Fruit fly (Drosophila melanogaster): ENCODE measurements around the gene CG34133.

Gene CG34133

dm6 chr3R:29857228-29857627 is 11.9 kb upstream of the CG34133 start, which contains the start of gene dgt1 (continued):
- no peak for TF ChIP-seq Atf6 (GFP tag; IDR thresholded peaks at IDR 0.05)
- no peak for TF ChIP-seq hth (optimal IDR thresholded peaks at IDR 0.05)
- no peak for TF ChIP-seq pan (optimal IDR thresholded peaks at IDR 0.05)
- TF ChIP-seq pan (GFP tag; optimal IDR thresholded peaks at IDR 0.05 in 1 of 2, IDR thresholded peaks at IDR 0.05 in 1 of 2): no peak
- no peak for TF ChIP-seq CG5953 (GFP tag; IDR thresholded peaks at IDR 0.05)
- peak; percentile 42 for TF ChIP-seq dm (GFP tag; optimal IDR thresholded peaks at IDR 0.05)
- TF ChIP-seq CG34376 (GFP tag; optimal IDR thresholded peaks at IDR 0.05): peak; percentile 15
- no peak for TF ChIP-seq Oaz (GFP tag; IDR thresholded peaks at IDR 0.05)
- TF ChIP-seq CG17802 (tag; optimal IDR thresholded peaks at IDR 0.05): no peak
- no peak for TF ChIP-seq CG12071 (GFP tag; optimal IDR thresholded peaks at IDR 0.05)
- no peak for TF ChIP-seq mirr (GFP tag; optimal IDR thresholded peaks at IDR 0.05)
- peak; percentile 52; the same call in 1 of the 3 replicates for TF ChIP-seq ci (GFP tag; IDR thresholded peaks at IDR 0.05)

dm6 chr3R:29858806-29859205 is 10.4 kb upstream of the CG34133 start, which contains the start of gene CG7824:
CG7824 (minus strand) TSS chr3R:29858936.
- no peak for TF ChIP-seq CG8924 (tag; optimal IDR thresholded peaks at IDR 0.05)
- peak; percentile 63 for TF ChIP-seq CTCF (GFP tag; optimal IDR thresholded peaks at IDR 0.05)
- no peak for TF ChIP-seq ERR (GFP tag; optimal IDR thresholded peaks at IDR 0.05)
- TF ChIP-seq trem (tag; optimal IDR thresholded peaks at IDR 0.05): peak; percentile 46
- no peak for TF ChIP-seq ash1 (GFP tag; optimal IDR thresholded peaks at IDR 0.05)
- TF ChIP-seq CG15479 (GFP tag; optimal IDR thresholded peaks at IDR 0.05): no peak
- TF ChIP-seq E2f2 (GFP tag; IDR thresholded peaks at IDR 0.05): peak; percentile 88
- TF ChIP-seq CG17829 (tag; optimal IDR thresholded peaks at IDR 0.05): peak; percentile 11
- TF ChIP-seq mam (GFP tag; optimal IDR thresholded peaks at IDR 0.05): no peak
- peak; percentile 17; the same call in 1 of the 2 replicates for TF ChIP-seq CG13287 (GFP tag; IDR thresholded peaks at IDR 0.05; ENCODE audit: partially characterized antibody)
- no peak for TF ChIP-seq Camta (GFP tag; optimal IDR thresholded peaks at IDR 0.05)
- TF ChIP-seq amos (GFP tag; IDR thresholded peaks at IDR 0.05; ENCODE audit: partially characterized antibody): peak; percentile 24; the same call in 1 of the 2 replicates
- TF ChIP-seq stc (GFP tag; IDR thresholded peaks at IDR 0.05): no peak
- TF ChIP-seq unc-4 (GFP tag; IDR thresholded peaks at IDR 0.05; ENCODE audit: partially characterized antibody): no peak
- no peak for TF ChIP-seq CG4424 (GFP tag; optimal IDR thresholded peaks at IDR 0.05)
- no peak for TF ChIP-seq trh (GFP tag; optimal IDR thresholded peaks at IDR 0.05)
- peak; percentile 22 for TF ChIP-seq stwl (tag; optimal IDR thresholded peaks at IDR 0.05)
- no peak for TF ChIP-seq CG17612 (GFP tag; IDR thresholded peaks at IDR 0.05)
- TF ChIP-seq CG14441 (GFP tag; IDR thresholded peaks at IDR 0.05): no peak
- no peak for TF ChIP-seq CG6683 (GFP tag; optimal IDR thresholded peaks at IDR 0.05)
- TF ChIP-seq ATbp (GFP tag; optimal IDR thresholded peaks at IDR 0.05): no peak
- TF ChIP-seq Hr78 (GFP tag; optimal IDR thresholded peaks at IDR 0.05): no peak
- no peak for TF ChIP-seq CG5180 (GFP tag; optimal IDR thresholded peaks at IDR 0.05)
- TF ChIP-seq btn (GFP tag; optimal IDR thresholded peaks at IDR 0.05): no peak
- TF ChIP-seq pita (GFP tag; optimal IDR thresholded peaks at IDR 0.05): peak; percentile 69
- peak; percentile 12 for TF ChIP-seq nerfin-1 (tag; optimal IDR thresholded peaks at IDR 0.05)
- TF ChIP-seq dm (GFP tag; optimal IDR thresholded peaks at IDR 0.05): peak; percentile 13
- peak; percentile 40 for TF ChIP-seq Sin3A (optimal IDR thresholded peaks at IDR 0.05)
- no peak for TF ChIP-seq NC2β (GFP tag; optimal IDR thresholded peaks at IDR 0.05)
- peak; percentile 33 for TF ChIP-seq BEAF-32 (GFP tag; optimal IDR thresholded peaks at IDR 0.05)
- no peak for TF ChIP-seq CG12236 (GFP tag; optimal IDR thresholded peaks at IDR 0.05)
- TF ChIP-seq eyg (GFP tag; optimal IDR thresholded peaks at IDR 0.05): no peak
- no peak for TF ChIP-seq CG10274 (GFP tag; optimal IDR thresholded peaks at IDR 0.05)
- no peak for TF ChIP-seq mld (GFP tag; IDR thresholded peaks at IDR 0.05; ENCODE audit: partially characterized antibody)
- TF ChIP-seq Tbp (GFP tag; optimal IDR thresholded peaks at IDR 0.05): no peak
- peak; percentile 45 for TF ChIP-seq MESR4 (GFP tag; optimal IDR thresholded peaks at IDR 0.05)
- peak; percentile 31 for TF ChIP-seq Sry-δ (GFP tag; optimal IDR thresholded peaks at IDR 0.05)
- TF ChIP-seq CG4328 (GFP tag; optimal IDR thresholded peaks at IDR 0.05): no peak
- no peak for TF ChIP-seq HLH4C (GFP tag; IDR thresholded peaks at IDR 0.05; ENCODE audit: partially characterized antibody)
- no peak for TF ChIP-seq CG17912 (GFP tag; optimal IDR thresholded peaks at IDR 0.05)
